Fruit fly (Drosophila melanogaster): ENCODE results near the gene CG7950.

CG7950 gene

DNA sequence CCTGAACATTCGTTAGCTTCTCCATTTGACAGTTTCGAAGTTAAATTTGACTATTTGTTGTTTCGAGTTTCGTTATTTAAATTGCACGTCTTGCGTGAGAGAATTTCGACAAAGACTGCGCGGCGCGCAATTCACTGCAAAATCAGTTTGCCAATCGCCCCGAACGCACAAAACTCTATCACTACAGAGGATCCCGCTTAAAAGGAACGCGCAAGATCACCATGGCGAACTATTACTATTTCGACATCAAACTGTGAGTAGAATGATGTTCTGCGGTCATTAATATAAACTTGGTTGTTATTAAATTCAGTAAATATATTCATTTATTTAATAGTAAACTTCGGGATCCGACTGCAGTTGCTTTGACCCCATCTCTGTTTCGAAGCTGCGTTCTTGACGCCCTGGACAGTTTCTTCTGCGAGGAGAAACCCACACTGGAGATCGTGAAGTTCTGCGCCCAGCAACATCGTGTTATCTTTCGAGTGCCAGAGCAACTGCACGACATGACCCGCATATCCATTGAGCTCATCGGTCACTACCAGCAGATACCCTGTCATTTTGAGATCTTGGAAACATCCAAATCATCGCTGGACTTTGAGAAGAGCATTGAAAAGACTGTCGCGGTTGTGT, 629 bp upstream of the CG7950 start, which contains the start of the genes Rpp14b and spn-A (continued):
- TF ChIP-seq bigmax (GFP tag; optimal IDR thresholded peaks at IDR 0.05) (no peak), bsh (GFP tag; optimal IDR thresholded peaks at IDR 0.05) (no peak), CG7372 (GFP tag; IDR thresholded peaks at IDR 0.05) (no peak), CG9876 (GFP tag; optimal IDR thresholded peaks at IDR 0.05) (no peak), chif (GFP tag; optimal IDR thresholded peaks at IDR 0.05) (no peak), scrt (GFP tag; optimal IDR thresholded peaks at IDR 0.05) (no peak), eyg (GFP tag; optimal IDR thresholded peaks at IDR 0.05) (no peak), Fer2 (tag; optimal IDR thresholded peaks at IDR 0.05) (no peak), ato (GFP tag; IDR thresholded peaks at IDR 0.05; ENCODE audit: partially characterized antibody) (no peak), pho (GFP tag; optimal IDR thresholded peaks at IDR 0.05) (no peak), gcm (GFP tag; optimal IDR thresholded peaks at IDR 0.05) (peak; percentile 89), da (GFP tag; optimal IDR thresholded peaks at IDR 0.05) (no peak), Ptx1 (GFP tag; IDR thresholded peaks at IDR 0.05) (peak; percentile 40), gsb-n (tag; optimal IDR thresholded peaks at IDR 0.05) (no peak), en (GFP tag; optimal IDR thresholded peaks at IDR 0.05) (no peak), CG7839 (tag; optimal IDR thresholded peaks at IDR 0.05) (no peak), Chrac-16 (GFP tag; optimal IDR thresholded peaks at IDR 0.05) (peak; percentile 7), CG8388 (GFP tag; optimal IDR thresholded peaks at IDR 0.05) (peak; percentile 8), CG3847 (GFP tag; IDR thresholded peaks at IDR 0.05) (peak; percentile 37; the same call in 1 of the 2 replicates), unpg (GFP tag; optimal IDR thresholded peaks at IDR 0.05) (peak; percentile 20), CG6683 (GFP tag; optimal IDR thresholded peaks at IDR 0.05) (no peak)

DNA sequence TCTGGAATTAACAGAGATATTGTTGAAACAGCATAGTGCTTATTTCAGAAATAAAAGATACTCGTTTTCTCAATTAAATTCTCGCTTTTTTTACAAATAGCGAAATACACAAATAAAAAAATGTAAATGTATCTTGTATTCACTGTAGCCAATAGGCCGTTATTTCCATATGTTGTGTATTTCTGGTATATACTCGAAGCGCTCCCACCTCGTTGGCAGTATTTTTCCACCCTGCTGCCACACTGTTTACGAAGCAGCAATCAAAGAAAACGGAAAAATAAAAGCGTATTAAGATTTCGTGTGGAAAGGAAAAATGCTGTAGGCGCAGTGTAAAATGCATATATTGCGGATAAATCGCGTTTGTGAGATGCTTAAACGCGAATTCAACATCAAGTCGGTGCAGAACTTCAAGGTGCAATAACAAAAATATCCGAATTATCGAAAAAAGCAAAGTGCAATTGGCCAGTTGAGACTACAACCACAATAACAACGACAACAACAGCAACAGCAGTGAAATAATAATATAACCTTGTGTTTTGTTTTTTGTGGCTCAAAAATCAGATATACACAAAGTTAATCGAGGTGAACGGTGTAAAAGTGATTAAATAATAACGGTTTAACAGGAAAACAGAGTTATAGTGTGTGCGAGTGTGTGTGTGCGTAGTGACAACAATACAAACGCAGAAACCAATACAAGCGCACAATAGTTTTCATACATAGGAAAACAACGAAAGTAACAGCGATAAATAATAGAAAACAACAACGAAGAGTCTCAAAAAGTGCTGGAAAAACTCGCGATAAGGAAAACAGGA, 1.6 kb downstream of the CG7950 start, which contains the start of gene sima:
Gene sima, plus strand, starts transcription at position 255 of the 812 bp plus-strand sequence.
- TF ChIP-seq Spps (tag; optimal IDR thresholded peaks at IDR 0.05) (no peak), CG10147 (GFP tag; optimal IDR thresholded peaks at IDR 0.05) (peak; percentile 28), CG8290 (GFP tag; optimal IDR thresholded peaks at IDR 0.05) (no peak), CG8290 (tag; optimal IDR thresholded peaks at IDR 0.05) (peak in 1 of 2 experiments; percentile 66), gfzf (GFP tag; optimal IDR thresholded peaks at IDR 0.05) (peak; percentile 96), Drgx (GFP tag; IDR thresholded peaks at IDR 0.05) (peak; percentile 41; the same call in 1 of the 2 replicates), jigr1 (GFP tag; IDR thresholded peaks at IDR 0.05) (no peak), Fer3 (tag; optimal IDR thresholded peaks at IDR 0.05) (peak; percentile 12), Hand (GFP tag; optimal IDR thresholded peaks at IDR 0.05) (no peak), CG7271 (tag; optimal IDR thresholded peaks at IDR 0.05) (peak; percentile 14), nerfin-2 (GFP tag; IDR thresholded peaks at IDR 0.05; ENCODE audit: partially characterized antibody) (no peak), Nf-YC (tag; optimal IDR thresholded peaks at IDR 0.05) (peak; percentile 50), CG17912 (GFP tag; optimal IDR thresholded peaks at IDR 0.05) (no peak), CG3847 (GFP tag; IDR thresholded peaks at IDR 0.05) (peak; percentile 26; the same call in 1 of the 2 replicates), sqz (GFP tag; optimal IDR thresholded peaks at IDR 0.05) (peak; percentile 19), Sry-β (GFP tag; optimal IDR thresholded peaks at IDR 0.05) (peak; percentile 51), nerfin-1 (tag; optimal IDR thresholded peaks at IDR 0.05) (peak; percentile 16), CG6175 (GFP tag; IDR thresholded peaks at IDR 0.05) (no peak), CG17361 (GFP tag; IDR thresholded peaks at IDR 0.05) (peak; percentile 24; the same call in 1 of the 3 replicates), H15 (GFP tag; IDR thresholded peaks at IDR 0.05) (no peak), CG17385 (GFP tag; optimal IDR thresholded peaks at IDR 0.05) (no peak), gsb (GFP tag; IDR thresholded peaks at IDR 0.05) (no peak), CG10543 (GFP tag; optimal IDR thresholded peaks at IDR 0.05) (no peak), NC2α (GFP tag; optimal IDR thresholded peaks at IDR 0.05) (no peak), CG10366 (GFP tag; IDR thresholded peaks at IDR 0.05) (0 out of 2 replicates have a peak, but pooled peaks have one; percentile 31), Dad (GFP tag; optimal IDR thresholded peaks at IDR 0.05) (peak; percentile 14), jumu (GFP tag; optimal IDR thresholded peaks at IDR 0.05) (peak; percentile 2), psq (GFP tag; optimal IDR thresholded peaks at IDR 0.05) (peak; percentile 98)
